Fruit fly (Drosophila melanogaster): ENCODE data around the gene CG32115.

dm6 chr3L:12949386-12949785, 35.9 kb upstream of the CG32115 start:
- TF ChIP-seq eg (GFP tag; IDR thresholded peaks at IDR 0.05) (no peak), Eip78C (GFP tag) (no peak), CG31627 (GFP tag; optimal IDR thresholded peaks at IDR 0.05) (no peak), esn (GFP tag; optimal IDR thresholded peaks at IDR 0.05) (no peak), CG7368 (GFP tag; optimal IDR thresholded peaks at IDR 0.05) (no peak), CG11762 (GFP tag; optimal IDR thresholded peaks at IDR 0.05; ENCODE audit: insufficient read depth) (no peak), CG6808 (GFP tag; optimal IDR thresholded peaks at IDR 0.05) (no peak), dsx (GFP tag; optimal IDR thresholded peaks at IDR 0.05; ENCODE audit: poor library complexity, severe bottlenecking) (no peak), svp (GFP tag) (no peak), topi (GFP tag; optimal IDR thresholded peaks at IDR 0.05) (no peak), fkh (GFP tag; optimal IDR thresholded peaks at IDR 0.05) (no peak), Sox15 (GFP tag; optimal IDR thresholded peaks at IDR 0.05) (no peak)
